Worm (Caenorhabditis elegans) whole organism, L2 larva: ENCODE results near the gene lin-3.
A peak's percentile ranks its signal among the peaks of the same experiment; 100 is the strongest.

Experiments
- C34F6.9 ChIP-seq: fragments of 150-350 bp; optimal IDR thresholded peaks from 2 replicates; lab custom pipeline; 2014; ENCODE audit warnings: missing biosample characterization, missing genetic modification characterization
- F13H6.1 ChIP-seq: sonication (generic microtip); optimal IDR thresholded peaks from 2 replicates; lab custom pipeline; 2016; ENCODE audit warnings: missing genetic modification characterization, missing compliant biosample characterization
- R02D3.7 ChIP-seq: fragments of 150-350 bp; optimal IDR thresholded peaks from 2 replicates; lab custom pipeline; 2014; ENCODE audit warnings: missing biosample characterization, missing genetic modification characterization
- Y55F3AM.14 ChIP-seq: fragments of 200-800 bp; sonication (Bioruptor generic); optimal IDR thresholded peaks from 2 replicates; lab custom pipeline; 2018; ENCODE audit warnings: mild to moderate bottlenecking, missing genetic modification characterization, missing compliant biosample characterization
- ZK546.5 ChIP-seq: sonication (generic microtip); optimal IDR thresholded peaks from 2 replicates; lab custom pipeline; 2017; ENCODE audit warnings: missing biosample characterization, missing genetic modification characterization
- alr-1 ChIP-seq: fragments of 150-350 bp; optimal IDR thresholded peaks from 2 replicates; lab custom pipeline; 2014; ENCODE audit warnings: missing biosample characterization, missing genetic modification characterization
- ama-1 ChIP-seq: fragments of 150-350 bp; optimal IDR thresholded peaks from 2 replicates; lab custom pipeline; 2018; ENCODE audit warnings: inconsistent platforms
- blmp-1 ChIP-seq: sonication (generic microtip); optimal IDR thresholded peaks from 2 replicates; lab custom pipeline; 2017; ENCODE audit warnings: missing genetic modification characterization, mild to moderate bottlenecking, missing compliant biosample characterization, antibody characterized with exemption, moderate library complexity; ENCODE audit not compliant: insufficient read depth
- ceh-16 ChIP-seq: fragments of 150-350 bp; optimal IDR thresholded peaks from 2 replicates; lab custom pipeline; 2014; ENCODE audit warnings: missing biosample characterization, missing genetic modification characterization
- ceh-82 ChIP-seq: fragments of 150-350 bp; optimal IDR thresholded peaks from 2 replicates; lab custom pipeline; 2014; ENCODE audit warnings: missing biosample characterization, missing genetic modification characterization
- crh-2 ChIP-seq: sonication (generic microtip); optimal IDR thresholded peaks from 2 replicates; lab custom pipeline; 2017; ENCODE audit warnings: missing biosample characterization, missing genetic modification characterization
- dmd-4 ChIP-seq: sonication (generic microtip); optimal IDR thresholded peaks from 2 replicates; lab custom pipeline; 2017; ENCODE audit warnings: missing biosample characterization, missing genetic modification characterization
- egl-27 ChIP-seq: sonication (generic microtip); optimal IDR thresholded peaks from 3 replicates; lab custom pipeline; 2017; ENCODE audit warnings: missing biosample characterization, missing genetic modification reagents, missing genetic modification characterization
- elt-1 ChIP-seq: fragments of 150-350 bp; optimal IDR thresholded peaks from 2 replicates; lab custom pipeline; 2014; ENCODE audit warnings: missing biosample characterization, missing genetic modification characterization
- fos-1 ChIP-seq: fragments of 150-350 bp; optimal IDR thresholded peaks from 2 replicates; lab custom pipeline; 2014; ENCODE audit warnings: missing biosample characterization, missing genetic modification characterization
- gmeb-1 ChIP-seq: fragments of 150-350 bp; optimal IDR thresholded peaks from 2 replicates; lab custom pipeline; 2014; ENCODE audit warnings: missing biosample characterization, missing genetic modification characterization
- lin-11 ChIP-seq: fragments of 150-350 bp; sonication (generic microtip); optimal IDR thresholded peaks from 2 replicates; lab custom pipeline; 2014; ENCODE audit warnings: missing biosample characterization, missing genetic modification characterization, inconsistent platforms, mixed read lengths
- lin-13 ChIP-seq: fragments of 150-350 bp; optimal IDR thresholded peaks from 2 replicates; lab custom pipeline; 2014; ENCODE audit warnings: missing biosample characterization, missing genetic modification reagents, missing genetic modification characterization
- lsy-2 ChIP-seq, 2 experiments: fragments of 150-350 bp in 1 of 2; sonication (generic microtip) in 1 of 2; optimal IDR thresholded peaks; 2 replicates each; lab custom pipeline; 2014 to 2017; ENCODE audit warnings: missing biosample characterization in 2 of 2, missing genetic modification characterization in 2 of 2
- mab-5 ChIP-seq: fragments of 150-350 bp; optimal IDR thresholded peaks from 2 replicates; lab custom pipeline; 2014; ENCODE audit warnings: missing biosample characterization, missing genetic modification characterization
- mbf-1 ChIP-seq: sonication (generic microtip); optimal IDR thresholded peaks from 2 replicates; lab custom pipeline; 2017; ENCODE audit warnings: missing biosample characterization, missing genetic modification characterization
- mdl-1 ChIP-seq, 2 experiments: fragments of 150-350 bp in 1 of 2; sonication (generic microtip) in 1 of 2; optimal IDR thresholded peaks; 2 replicates each; lab custom pipeline; 2017; ENCODE audit warnings: missing biosample characterization in 2 of 2, missing genetic modification characterization in 2 of 2
- nhr-12 ChIP-seq: fragments of 150-350 bp; optimal IDR thresholded peaks from 2 replicates; lab custom pipeline; 2014; ENCODE audit warnings: missing biosample characterization, missing genetic modification characterization
- nhr-129 ChIP-seq: fragments of 150-350 bp; optimal IDR thresholded peaks from 2 replicates; lab custom pipeline; 2014; ENCODE audit warnings: missing biosample characterization, missing genetic modification characterization
- nhr-21 ChIP-seq: fragments of 150-350 bp; optimal IDR thresholded peaks from 2 replicates; lab custom pipeline; 2014; ENCODE audit warnings: missing biosample characterization, missing genetic modification characterization
- nhr-23 ChIP-seq: fragments of 150-350 bp; optimal IDR thresholded peaks from 2 replicates; lab custom pipeline; 2014; ENCODE audit warnings: missing biosample characterization, missing genetic modification reagents, missing genetic modification characterization
- nhr-237 ChIP-seq: fragments of 150-350 bp; optimal IDR thresholded peaks from 2 replicates; lab custom pipeline; 2014; ENCODE audit warnings: missing biosample characterization, missing genetic modification characterization
- nhr-25 ChIP-seq: fragments of 150-350 bp; sonication (generic microtip); optimal IDR thresholded peaks from 3 replicates; lab custom pipeline; 2014; ENCODE audit warnings: missing biosample characterization, missing genetic modification characterization
- nhr-6 ChIP-seq: fragments of 150-350 bp; optimal IDR thresholded peaks from 2 replicates; lab custom pipeline; 2014; ENCODE audit warnings: missing biosample characterization, missing genetic modification characterization
- peb-1 ChIP-seq: fragments of 150-350 bp; optimal IDR thresholded peaks from 2 replicates; lab custom pipeline; 2014; ENCODE audit warnings: missing biosample characterization, missing genetic modification characterization
- sem-4 ChIP-seq: fragments of 150-350 bp; optimal IDR thresholded peaks from 2 replicates; lab custom pipeline; 2014; ENCODE audit warnings: missing biosample characterization, missing genetic modification reagents, missing genetic modification characterization
- skn-1 ChIP-seq: sonication (generic microtip); optimal IDR thresholded peaks from 2 replicates; lab custom pipeline; 2017; ENCODE audit warnings: missing biosample characterization, missing genetic modification characterization
- sma-3 ChIP-seq: sonication (generic microtip); optimal IDR thresholded peaks from 2 replicates; lab custom pipeline; 2016; ENCODE audit warnings: missing genetic modification reagents, missing genetic modification characterization, missing compliant biosample characterization
- sma-9 ChIP-seq, 2 experiments: fragments of 150-350 bp in 1 of 2; sonication (generic microtip) in 1 of 2; optimal IDR thresholded peaks; 2 replicates each; lab custom pipeline; 2014 to 2016; ENCODE audit warnings: missing genetic modification characterization in 2 of 2, mild to moderate bottlenecking in 1 of 2, missing biosample characterization in 1 of 2, missing compliant biosample characterization in 1 of 2, missing genetic modification reagents in 1 of 2, moderate library complexity in 1 of 2
- snpc-4 ChIP-seq: fragments of 150-350 bp; optimal IDR thresholded peaks from 2 replicates; lab custom pipeline; 2014; ENCODE audit warnings: missing biosample characterization, missing genetic modification characterization
- unc-55 ChIP-seq: fragments of 150-350 bp; sonication (generic microtip); optimal IDR thresholded peaks from 3 replicates; lab custom pipeline; 2014; ENCODE audit warnings: missing biosample characterization, missing genetic modification reagents, missing genetic modification characterization
- unc-62 ChIP-seq: fragments of 150-350 bp; optimal IDR thresholded peaks from 2 replicates; lab custom pipeline; 2014; ENCODE audit warnings: missing biosample characterization, missing genetic modification reagents, missing genetic modification characterization
- zag-1 ChIP-seq: fragments of 150-350 bp; optimal IDR thresholded peaks from 2 replicates; lab custom pipeline; 2014; ENCODE audit warnings: missing biosample characterization, missing genetic modification characterization
- ztf-1 ChIP-seq: fragments of 200-800 bp; sonication (Bioruptor generic); conservative IDR thresholded peaks from 2 replicates; pipeline ENCODE4 v1.3.6; 2022; ENCODE audit warnings: missing genetic modification characterization, missing compliant biosample characterization
- ztf-4 ChIP-seq: fragments of 150-350 bp; optimal IDR thresholded peaks from 2 replicates; lab custom pipeline; 2014; ENCODE audit warnings: missing biosample characterization, missing genetic modification characterization

Gene lin-3

DNA sequence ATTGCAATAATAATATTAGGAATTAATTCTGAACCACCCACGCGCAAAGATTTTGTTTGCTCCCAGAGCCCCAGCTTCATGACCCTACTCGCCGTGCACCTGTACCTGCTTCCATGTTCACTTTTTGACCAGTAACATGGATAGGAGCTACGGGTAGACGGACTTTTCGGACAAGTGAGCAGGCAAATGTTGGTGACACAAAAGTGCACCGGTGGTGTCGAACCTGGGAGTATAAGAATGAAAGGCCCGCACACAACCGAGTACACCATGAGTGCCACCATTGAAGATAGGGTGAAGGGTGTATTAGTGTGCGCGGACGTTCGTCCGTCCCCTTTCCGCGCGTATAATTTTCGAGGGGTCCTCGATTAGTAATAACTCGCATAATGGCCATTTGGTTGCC, 28.2 kb upstream of the lin-3 start:
- TF ChIP-seq snpc-4, result no peak
- 0 out of 2 replicates have a peak, but pooled peaks have one; percentile 28 for TF ChIP-seq ztf-1 (GFP tag; lab: Robert Waterston, UW)
- TF ChIP-seq sma-9 (GFP tag; optimal IDR thresholded peaks at IDR 0.05; lab: Kevin White, UChicago), result peak; percentile 29
- TF ChIP-seq sma-9 (tag; optimal IDR thresholded peaks at IDR 0.05; lab: Kevin White, UChicago), result no peak
- no peak for TF ChIP-seq nhr-129 (tag; lab: Kevin White, UChicago)
- TF ChIP-seq nhr-12, result no peak
- peak; percentile 71 for TF ChIP-seq Y55F3AM.14 (GFP tag; lab: Kevin White, UChicago)
- no peak for TF ChIP-seq mdl-1 (tag; optimal IDR thresholded peaks at IDR 0.05; lab: Kevin White, UChicago)
- no peak for TF ChIP-seq sem-4 (tag; lab: Kevin White, UChicago)
- TF ChIP-seq lin-11, result no peak
- TF ChIP-seq zag-1, result peak; percentile 34
- TF ChIP-seq dmd-4 (tag; lab: Kevin White, UChicago), result no peak

DNA sequence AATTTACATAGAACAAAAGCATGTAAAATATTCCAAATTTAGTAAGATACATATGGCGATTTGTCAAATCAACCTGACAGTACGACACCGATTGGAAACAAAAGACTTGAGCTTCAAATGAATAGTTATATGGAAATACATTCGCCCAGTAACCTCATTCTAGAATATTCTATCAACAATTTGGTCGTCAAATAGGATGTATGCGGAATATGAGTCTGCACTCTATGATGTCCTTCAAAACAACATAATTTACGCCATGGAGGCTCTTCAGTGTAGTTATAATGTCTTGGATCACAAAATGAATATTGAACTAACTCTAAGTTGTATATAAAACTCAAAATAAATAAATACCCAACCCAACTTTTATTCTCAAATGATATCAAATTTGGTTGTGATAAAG, 27.5 kb upstream of the lin-3 start:
- TF ChIP-seq crh-2 (peak; percentile 22), nhr-237 (tag; lab: Kevin White, UChicago) (no peak), mdl-1 (tag; optimal IDR thresholded peaks at IDR 0.05; lab: Kevin White, UChicago) (no peak), lsy-2 (tag; optimal IDR thresholded peaks at IDR 0.05; lab: Kevin White, UChicago) (peak in 1 of 2 experiments; percentile 58), sem-4 (tag; lab: Kevin White, UChicago) (no peak), C34F6.9 (peak; percentile 63), sma-9 (GFP tag; optimal IDR thresholded peaks at IDR 0.05; lab: Kevin White, UChicago) (peak; percentile 27), sma-9 (tag; optimal IDR thresholded peaks at IDR 0.05; lab: Kevin White, UChicago) (no peak), nhr-12 (no peak), ztf-4 (peak; percentile 48), mbf-1 (no peak), unc-62 (GFP tag; lab: Kevin White, UChicago) (no peak), fos-1 (tag; lab: Kevin White, UChicago) (no peak), elt-1 (no peak), unc-55 (peak; percentile 40), nhr-129 (tag; lab: Kevin White, UChicago) (peak; percentile 46)

DNA sequence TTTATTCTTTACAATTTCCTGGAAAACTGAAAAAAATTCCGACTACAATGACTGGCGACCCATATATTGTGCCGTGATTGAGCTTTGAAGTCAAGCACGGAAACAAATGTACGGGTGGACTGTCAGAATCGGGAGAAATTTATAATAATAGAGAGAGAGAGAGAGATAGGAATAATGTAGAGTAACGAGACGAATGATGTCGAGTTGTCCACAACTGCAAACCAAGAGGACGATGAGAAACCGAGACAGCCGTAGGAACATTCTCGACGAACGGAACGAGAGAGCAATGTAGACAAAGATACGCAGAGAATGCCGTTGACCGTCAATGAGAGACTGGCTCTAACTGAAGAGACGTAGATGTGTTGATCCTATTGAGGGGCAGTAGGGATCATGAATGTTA, 26.5 kb upstream of the lin-3 start:
- TF ChIP-seq ceh-16, result no peak
- peak; percentile 92 for TF ChIP-seq F13H6.1
- peak; percentile 73 for TF ChIP-seq nhr-25 (tag; lab: Kevin White, UChicago)
- TF ChIP-seq sem-4 (tag; lab: Kevin White, UChicago), result peak; percentile 89
- no peak for TF ChIP-seq elt-1
- TF ChIP-seq zag-1, result peak; percentile 94
- TF ChIP-seq unc-62 (GFP tag; lab: Kevin White, UChicago), result peak; percentile 2
- peak; percentile 70 for TF ChIP-seq peb-1
- peak; percentile 57 to 90 for TF ChIP-seq lsy-2 (tag; optimal IDR thresholded peaks at IDR 0.05; lab: Kevin White, UChicago)
- peak; percentile 75 for TF ChIP-seq ztf-4
- peak; percentile 95 for TF ChIP-seq crh-2
- peak; percentile 51 for TF ChIP-seq skn-1 (tag; lab: Kevin White, UChicago)
- TF ChIP-seq mbf-1, result no peak
- peak; percentile 90 for TF ChIP-seq C34F6.9
- peak; percentile 92 for TF ChIP-seq fos-1 (tag; lab: Kevin White, UChicago)
- TF ChIP-seq nhr-21 (tag; lab: Kevin White, UChicago), result peak; percentile 69
- peak; percentile 13 to 47 for TF ChIP-seq mdl-1 (tag; optimal IDR thresholded peaks at IDR 0.05; lab: Kevin White, UChicago)
- TF ChIP-seq ceh-82, result no peak
- TF ChIP-seq nhr-237 (tag; lab: Kevin White, UChicago), result no peak
- peak; percentile 90 for TF ChIP-seq sma-9 (GFP tag; optimal IDR thresholded peaks at IDR 0.05; lab: Kevin White, UChicago)
- TF ChIP-seq sma-9 (tag; optimal IDR thresholded peaks at IDR 0.05; lab: Kevin White, UChicago), result no peak
- peak; percentile 42 for TF ChIP-seq mab-5 (tag; lab: Kevin White, UChicago)
- TF ChIP-seq sma-3 (GFP tag; lab: Kevin White, UChicago), result peak; percentile 89
- TF ChIP-seq ZK546.5 (tag; lab: Kevin White, UChicago), result no peak
- peak; percentile 87 for TF ChIP-seq unc-55
- peak; percentile 95 for TF ChIP-seq nhr-129 (tag; lab: Kevin White, UChicago)
- TF ChIP-seq nhr-6 (tag; lab: Kevin White, UChicago), result peak; percentile 80
- TF ChIP-seq alr-1, result no peak
- TF ChIP-seq egl-27 (tag; lab: Kevin White, UChicago), result peak; percentile 84
- peak; percentile 28 for TF ChIP-seq snpc-4
- peak; percentile 53 for TF ChIP-seq Y55F3AM.14 (GFP tag; lab: Kevin White, UChicago)
- peak; percentile 30 for TF ChIP-seq blmp-1 (tag; lab: Kevin White, UChicago)
- TF ChIP-seq lin-13, result peak; percentile 80
- no peak for TF ChIP-seq nhr-23 (tag; lab: Kevin White, UChicago)
- TF ChIP-seq lin-11, result peak; percentile 58
- no peak for TF ChIP-seq R02D3.7 (tag; lab: Kevin White, UChicago)
- TF ChIP-seq ama-1 (lab: Kevin White, UChicago), result peak; percentile 97
- TF ChIP-seq gmeb-1, result peak; percentile 53
